Worm (Caenorhabditis elegans) whole organism, young adult: ENCODE results near the gene C09E7.10.

ENCODE experiments used
- F22D6.2 ChIP-seq: sonication (generic microtip); optimal IDR thresholded peaks from 2 replicates; lab custom pipeline; 2016; ENCODE audit warnings: mild to moderate bottlenecking, missing genetic modification characterization, missing compliant biosample characterization
- F57C9.4 ChIP-seq: sonication (generic microtip); optimal IDR thresholded peaks from 2 replicates; lab custom pipeline; 2017; ENCODE audit warnings: mild to moderate bottlenecking, missing genetic modification characterization, missing compliant biosample characterization
- K12H6.12 ChIP-seq: fragments of 200-800 bp; sonication (Bioruptor generic); optimal IDR thresholded peaks from 2 replicates; lab custom pipeline; 2018; ENCODE audit warnings: mild to moderate bottlenecking, missing genetic modification characterization, missing compliant biosample characterization
- Y56A3A.18 ChIP-seq: fragments of 200-800 bp; sonication (Bioruptor generic); IDR thresholded peaks from 2 replicates; pipeline ENCODE4 v1.3.6; 2022; ENCODE audit warnings: missing genetic modification reagents, missing genetic modification characterization, missing compliant biosample characterization
- Y67H2A.10 ChIP-seq: fragments of 200-800 bp; sonication (Bioruptor generic); conservative IDR thresholded peaks from 2 replicates; pipeline ENCODE4 v1.3.6; 2022; ENCODE audit warnings: missing genetic modification reagents, missing genetic modification characterization, missing compliant biosample characterization
- cebp-1 ChIP-seq, 2 experiments: fragments of 200-800 bp in 1 of 2; sonication (Bioruptor generic) in 1 of 2; sonication (generic microtip) in 1 of 2; IDR thresholded peaks in 1 of 2; optimal IDR thresholded peaks in 1 of 2; 2 replicates each; pipeline versions ENCODE4 v1.3.6 to Lab custom; 2017 to 2022; ENCODE audit warnings: missing compliant biosample characterization in 2 of 2, missing genetic modification characterization in 2 of 2, mild to moderate bottlenecking in 1 of 2, missing genetic modification reagents in 1 of 2, moderate library complexity in 1 of 2
- ceh-40 ChIP-seq: fragments of 200-800 bp; sonication (Bioruptor generic); IDR thresholded peaks from 2 replicates; pipeline ENCODE4 v1.3.6; 2022; ENCODE audit warnings: missing genetic modification characterization, missing compliant biosample characterization
- ceh-58 ChIP-seq: fragments of 200-800 bp; sonication (Bioruptor generic); IDR thresholded peaks from 2 replicates; pipeline ENCODE4 v1.3.6; 2022; ENCODE audit warnings: missing genetic modification characterization, missing compliant biosample characterization
- chd-7 ChIP-seq: sonication (generic microtip); optimal IDR thresholded peaks from 2 replicates; lab custom pipeline; 2016; ENCODE audit warnings: mild to moderate bottlenecking, missing genetic modification characterization, moderate library complexity, missing compliant biosample characterization
- dox-1 ChIP-seq: fragments of 200-800 bp; sonication (Bioruptor generic); IDR thresholded peaks from 2 replicates; pipeline ENCODE4 v1.3.6; 2022; ENCODE audit warnings: missing genetic modification reagents, missing genetic modification characterization, missing compliant biosample characterization
- egrh-3 ChIP-seq: fragments of 200-800 bp; sonication (Bioruptor generic); IDR thresholded peaks from 2 replicates; pipeline ENCODE4 v1.3.6; 2022; ENCODE audit warnings: missing genetic modification reagents, missing genetic modification characterization, missing compliant biosample characterization
- gei-17 ChIP-seq: fragments of 200-800 bp; sonication (Bioruptor generic); optimal IDR thresholded peaks from 2 replicates; lab custom pipeline; 2018; ENCODE audit warnings: mild to moderate bottlenecking, missing genetic modification characterization, missing compliant biosample characterization
- hmg-20 ChIP-seq: fragments of 200-800 bp; sonication (Bioruptor generic); IDR thresholded peaks from 2 replicates; pipeline ENCODE4 v1.3.6; 2022; ENCODE audit warnings: missing genetic modification reagents, missing genetic modification characterization, missing compliant biosample characterization
- hrde-1 ChIP-seq: sonication (generic microtip); optimal IDR thresholded peaks from 2 replicates; lab custom pipeline; 2016; ENCODE audit warnings: missing genetic modification characterization, mild to moderate bottlenecking, missing compliant biosample characterization, moderate library complexity, missing genotype, missing genetic modification reagents, borderline replicate concordance
- lag-1 ChIP-seq: fragments of 200-800 bp; sonication (Bioruptor generic); IDR thresholded peaks from 2 replicates; pipeline ENCODE4 v1.3.6; 2022; ENCODE audit warnings: missing genetic modification reagents, missing genetic modification characterization, missing compliant biosample characterization
- let-526 ChIP-seq: fragments of 200-800 bp; sonication (Bioruptor generic); IDR thresholded peaks from 2 replicates; pipeline ENCODE4 v1.3.6; 2022; ENCODE audit warnings: missing genetic modification reagents, missing genetic modification characterization, missing compliant biosample characterization
- let-607 ChIP-seq, 2 experiments: fragments of 200-800 bp in 1 of 2; sonication (Bioruptor generic) in 1 of 2; sonication (generic microtip) in 1 of 2; optimal IDR thresholded peaks; 2 replicates each; lab custom pipeline; 2016 to 2018; ENCODE audit warnings: mild to moderate bottlenecking in 2 of 2, missing compliant biosample characterization in 2 of 2, missing genetic modification characterization in 2 of 2, moderate library complexity in 2 of 2, missing genotype in 1 of 2
- lin-40 ChIP-seq: sonication (generic microtip); optimal IDR thresholded peaks from 2 replicates; lab custom pipeline; 2016; ENCODE audit warnings: missing genetic modification characterization, mild to moderate bottlenecking, missing compliant biosample characterization, missing genotype, missing genetic modification reagents
- lir-1 ChIP-seq: fragments of 200-800 bp; sonication (Bioruptor generic); conservative IDR thresholded peaks from 2 replicates; pipeline ENCODE4 v1.3.6; 2022; ENCODE audit warnings: missing genetic modification reagents, missing genetic modification characterization, missing compliant biosample characterization
- lsl-1 ChIP-seq: fragments of 200-800 bp; sonication (Bioruptor generic); optimal IDR thresholded peaks from 2 replicates; lab custom pipeline; 2018; ENCODE audit warnings: mild to moderate bottlenecking, missing genetic modification characterization, moderate library complexity, missing compliant biosample characterization
- lsy-27 ChIP-seq: sonication (generic microtip); optimal IDR thresholded peaks from 2 replicates; lab custom pipeline; 2017; ENCODE audit warnings: missing genetic modification characterization, mild to moderate bottlenecking, missing compliant biosample characterization, antibody characterized with exemption, missing genotype, borderline replicate concordance; ENCODE audit not compliant: insufficient read depth
- madf-8 ChIP-seq: fragments of 200-800 bp; sonication (Bioruptor generic); conservative IDR thresholded peaks from 2 replicates; pipeline ENCODE4 v1.3.6; 2022; ENCODE audit warnings: missing genetic modification reagents, missing genetic modification characterization, missing compliant biosample characterization
- mes-4 ChIP-seq: sonication (generic microtip); optimal IDR thresholded peaks from 2 replicates; lab custom pipeline; 2016; ENCODE audit warnings: missing genotype, missing genetic modification characterization, missing compliant biosample characterization
- mxl-1 ChIP-seq: sonication (generic microtip); optimal IDR thresholded peaks from 2 replicates; lab custom pipeline; 2016; ENCODE audit warnings: missing genetic modification characterization, missing compliant biosample characterization
- pbrm-1 ChIP-seq: fragments of 200-800 bp; sonication (Bioruptor generic); IDR thresholded peaks from 2 replicates; pipeline ENCODE4 v1.3.6; 2022; ENCODE audit warnings: missing genetic modification reagents, missing genetic modification characterization, missing compliant biosample characterization
- pha-4 ChIP-seq: fragments of 150-350 bp; sonication (generic microtip); optimal IDR thresholded peaks from 2 replicates; lab custom pipeline; 2014; ENCODE audit warnings: missing biosample characterization, missing genetic modification reagents, missing genetic modification characterization
- snpc-1.3 ChIP-seq: sonication (generic microtip); optimal IDR thresholded peaks from 2 replicates; lab custom pipeline; 2017; ENCODE audit warnings: missing genetic modification characterization, mild to moderate bottlenecking, missing compliant biosample characterization, antibody characterized with exemption, moderate library complexity, missing genotype, missing genetic modification reagents; ENCODE audit not compliant: insufficient read depth
- somi-1 ChIP-seq: fragments of 200-800 bp; sonication (Bioruptor generic); optimal IDR thresholded peaks from 2 replicates; lab custom pipeline; 2018; ENCODE audit warnings: mild to moderate bottlenecking, missing genetic modification characterization, missing compliant biosample characterization
- sptf-2 ChIP-seq: fragments of 200-800 bp; sonication (Bioruptor generic); optimal IDR thresholded peaks from 2 replicates; lab custom pipeline; 2018; ENCODE audit warnings: mild to moderate bottlenecking, missing genetic modification characterization, missing compliant biosample characterization
- tbp1 ChIP-seq: fragments of 200-800 bp; sonication (Bioruptor generic); optimal IDR thresholded peaks from 2 replicates; lab custom pipeline; 2018; ENCODE audit warnings: mild to moderate bottlenecking, missing genetic modification characterization, missing compliant biosample characterization
- tbx-9 ChIP-seq: sonication (generic microtip); optimal IDR thresholded peaks from 2 replicates; lab custom pipeline; 2016; ENCODE audit warnings: borderline replicate concordance, missing genetic modification characterization, inconsistent platforms, missing compliant biosample characterization
- ztf-25 ChIP-seq: fragments of 200-800 bp; sonication (Bioruptor generic); IDR thresholded peaks from 2 replicates; pipeline ENCODE4 v1.3.6; 2022; ENCODE audit warnings: missing genetic modification reagents, missing genetic modification characterization, missing compliant biosample characterization
- ztf-26 ChIP-seq: sonication (generic microtip); optimal IDR thresholded peaks from 2 replicates; lab custom pipeline; 2017; ENCODE audit warnings: missing genetic modification characterization, missing compliant biosample characterization
- ztf-6 ChIP-seq: fragments of 200-800 bp; sonication (Bioruptor generic); IDR thresholded peaks from 2 replicates; pipeline ENCODE4 v1.3.6; 2022; ENCODE audit warnings: missing genetic modification reagents, missing genetic modification characterization, missing compliant biosample characterization

C09E7.10 gene

DNA sequence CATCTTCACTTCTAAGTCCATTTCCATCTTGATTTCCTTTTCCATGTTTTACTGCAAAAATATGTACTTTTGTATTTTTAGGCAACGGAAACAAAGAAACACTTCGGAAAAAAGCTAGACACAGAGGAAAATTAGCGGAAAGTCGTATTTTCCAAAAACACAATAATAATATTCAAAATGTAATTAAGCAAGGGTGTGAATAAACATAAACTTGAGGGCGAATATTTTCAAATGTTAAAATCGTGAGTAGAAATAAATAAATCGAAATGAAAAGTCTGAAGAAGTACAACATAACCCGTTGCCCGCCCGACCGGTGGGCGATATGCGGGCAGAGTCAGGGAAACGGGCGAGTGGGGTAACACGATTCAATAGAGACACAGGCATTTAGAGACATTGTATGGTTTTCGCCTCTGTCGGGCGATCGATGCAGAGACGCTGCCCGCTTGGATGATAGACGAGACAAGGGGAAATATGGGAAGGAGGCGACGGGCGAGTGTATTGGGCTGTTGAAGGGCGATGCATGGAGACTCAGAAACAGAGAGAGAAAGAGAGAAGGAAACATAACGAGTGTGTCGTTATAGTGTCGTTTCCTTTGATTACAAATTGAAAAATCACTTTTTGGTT, 17.2 kb upstream of the C09E7.10 start, which contains the start of gene C09E7.4:
Gene C09E7.4, minus strand, starts transcription at position 51 of the 624 bp plus-strand sequence.
- TF ChIP-seq ztf-6 (GFP tag; lab: Robert Waterston, UW) (no peak), ztf-25 (GFP tag; lab: Robert Waterston, UW) (0 out of 2 replicates have a peak, but pooled peaks have one; percentile 11), K12H6.12 (tag; lab: Kevin White, UChicago) (peak; percentile 18)
- TF ChIP-seq, all 124 proteins: peak for 2

DNA sequence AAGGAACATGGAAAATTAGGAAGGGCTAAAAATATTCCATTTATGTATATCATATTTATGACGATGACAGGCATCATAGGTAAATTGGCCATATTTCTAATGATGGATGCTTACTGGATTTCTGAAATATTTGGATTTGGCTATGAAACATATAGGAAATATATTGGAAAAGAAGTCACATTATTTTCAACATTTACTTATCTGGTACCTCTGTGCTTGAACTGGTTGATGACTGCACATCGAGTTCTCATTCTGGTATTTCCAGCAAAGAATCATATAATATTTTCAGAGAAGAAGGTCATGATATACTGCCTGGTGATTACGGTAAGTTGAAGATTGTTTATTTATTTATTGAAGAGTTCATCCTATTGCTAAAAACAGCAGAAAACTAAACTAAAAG, 12.8 kb upstream of the C09E7.10 start, which contains the start of gene srxa-5:
Gene srxa-5, plus strand, starts transcription at position 301 of the 400 bp plus-strand sequence.
- TF ChIP-seq F57C9.4 (tag; lab: Kevin White, UChicago) (no peak), lin-40 (tag; lab: Kevin White, UChicago) (no peak), snpc-1.3 (tag; lab: Kevin White, UChicago) (no peak), mxl-1 (no peak), ceh-58 (GFP tag; lab: Robert Waterston, UW) (no peak), ztf-25 (GFP tag; lab: Robert Waterston, UW) (no peak), lsy-27 (tag; lab: Kevin White, UChicago) (no peak), hrde-1 (tag; lab: Kevin White, UChicago) (no peak), tbp1 (no peak), ceh-40 (no peak), lsl-1 (GFP tag; lab: Kevin White, UChicago) (no peak), Y56A3A.18 (GFP tag; lab: Robert Waterston, UW) (no peak), pha-4 (tag; lab: Kevin White, UChicago) (no peak), cebp-1 (GFP tag; IDR thresholded peaks at IDR 0.05; lab: Robert Waterston, UW) (no peak), cebp-1 (tag; optimal IDR thresholded peaks at IDR 0.05; lab: Kevin White, UChicago) (no peak), mes-4 (tag; lab: Kevin White, UChicago) (no peak), Y67H2A.10 (GFP tag; lab: Robert Waterston, UW) (no peak), sptf-2 (GFP tag; lab: Kevin White, UChicago) (no peak), somi-1 (GFP tag; lab: Kevin White, UChicago) (no peak), F22D6.2 (tag; lab: Kevin White, UChicago) (no peak), lag-1 (GFP tag; lab: Robert Waterston, UW) (no peak)

DNA sequence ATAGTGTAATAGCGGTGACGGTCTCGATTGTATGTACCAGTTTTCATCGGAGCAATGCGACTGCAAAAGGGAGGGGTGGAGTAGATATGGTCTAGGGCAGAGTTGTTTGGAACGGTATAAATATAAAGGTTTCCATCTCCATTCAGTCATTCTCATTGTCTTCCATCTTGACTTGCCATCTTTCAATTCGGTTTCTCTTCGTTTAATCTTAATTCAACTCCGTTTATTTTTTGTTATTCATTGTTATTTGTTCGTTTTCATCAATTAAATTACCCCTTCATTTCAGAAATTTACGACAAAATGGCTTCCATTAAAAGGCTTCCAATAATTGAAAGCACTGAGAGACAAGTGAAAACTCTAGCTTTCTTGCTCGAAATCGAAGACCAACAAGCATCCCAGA, 11.2 kb upstream of the C09E7.10 start, which contains the start of gene C09E7.11:
Gene C09E7.11, plus strand, starts transcription at position 301 of the 400 bp plus-strand sequence.
- TF ChIP-seq tbx-9 (tag; lab: Kevin White, UChicago) (no peak), snpc-1.3 (tag; lab: Kevin White, UChicago) (no peak), let-607 (tag; optimal IDR thresholded peaks at IDR 0.05; lab: Kevin White, UChicago) (no peak), Y67H2A.10 (GFP tag; lab: Robert Waterston, UW) (no peak), lir-1 (no peak), madf-8 (GFP tag; lab: Robert Waterston, UW) (no peak), egrh-3 (GFP tag; lab: Robert Waterston, UW) (no peak), dox-1 (GFP tag; lab: Robert Waterston, UW) (no peak), gei-17 (no peak), pbrm-1 (no peak), ztf-26 (tag; lab: Kevin White, UChicago) (no peak), cebp-1 (GFP tag; IDR thresholded peaks at IDR 0.05; lab: Robert Waterston, UW) (no peak), cebp-1 (tag; optimal IDR thresholded peaks at IDR 0.05; lab: Kevin White, UChicago) (no peak), let-526 (GFP tag; lab: Robert Waterston, UW) (no peak), hmg-20 (GFP tag; lab: Robert Waterston, UW) (no peak), lin-40 (tag; lab: Kevin White, UChicago) (no peak), chd-7 (tag; lab: Kevin White, UChicago) (no peak)
